Fruit fly (Drosophila melanogaster): ENCODE measurements around the gene Orct.

The Orct gene

dm6 chr3R:24252494-24252893 is 23.6 kb upstream of the Orct start, which contains the start of gene beta-PheRS (continued):
- TF ChIP-seq Antp (GFP tag; optimal IDR thresholded peaks at IDR 0.05) (peak; percentile 74), Six4 (GFP tag; optimal IDR thresholded peaks at IDR 0.05) (peak; percentile 13), mam (GFP tag; optimal IDR thresholded peaks at IDR 0.05) (peak; percentile 66), Awh (GFP tag; IDR thresholded peaks at IDR 0.05) (no peak), lbe (GFP tag; optimal IDR thresholded peaks at IDR 0.05) (peak; percentile 4), al (GFP tag; IDR thresholded peaks at IDR 0.05) (0 out of 2 replicates have a peak, but pooled peaks have one; percentile 47), oc (tag; optimal IDR thresholded peaks at IDR 0.05) (no peak), CG7357 (GFP tag; IDR thresholded peaks at IDR 0.05) (peak; percentile 99), zen (tag; optimal IDR thresholded peaks at IDR 0.05) (peak; percentile 68), CG11560 (tag; IDR thresholded peaks at IDR 0.05) (no peak), Hr51 (GFP tag; optimal IDR thresholded peaks at IDR 0.05) (peak in 1 of 2 experiments; percentile 42), ac (GFP tag; optimal IDR thresholded peaks at IDR 0.05) (no peak), CG9609 (GFP tag; optimal IDR thresholded peaks at IDR 0.05) (peak; percentile 3), dysf (GFP tag; IDR thresholded peaks at IDR 0.05) (0 out of 3 replicates have a peak, but pooled peaks have one; percentile 46), CG3281 (GFP tag; optimal IDR thresholded peaks at IDR 0.05) (no peak), CG10654 (GFP tag; optimal IDR thresholded peaks at IDR 0.05) (peak; percentile 35), Stat92E (GFP tag; optimal IDR thresholded peaks at IDR 0.05) (no peak), Xbp1 (GFP tag; optimal IDR thresholded peaks at IDR 0.05) (peak; percentile 72), CG6765 (GFP tag; optimal IDR thresholded peaks at IDR 0.05) (no peak), ems (GFP tag; optimal IDR thresholded peaks at IDR 0.05) (peak; percentile 49), CG9727 (GFP tag; optimal IDR thresholded peaks at IDR 0.05) (no peak), aop (GFP tag; IDR thresholded peaks at IDR 0.05) (no peak), Hsf (GFP tag; optimal IDR thresholded peaks at IDR 0.05) (peak; percentile 61), CG10267 (tag; optimal IDR thresholded peaks at IDR 0.05) (peak; percentile 84), ftz-f1 (GFP tag; optimal IDR thresholded peaks at IDR 0.05) (peak; percentile 71), wdn (GFP tag; IDR thresholded peaks at IDR 0.05) (0 out of 2 replicates have a peak, but pooled peaks have one; percentile 31), ham (GFP tag; IDR thresholded peaks at IDR 0.05) (no peak), Dp (GFP tag; optimal IDR thresholded peaks at IDR 0.05) (peak; percentile 55), CG12236 (GFP tag; optimal IDR thresholded peaks at IDR 0.05) (no peak), Aef1 (GFP tag; IDR thresholded peaks at IDR 0.05) (no peak; the same call in 2 of the 3 replicates), C15 (GFP tag; IDR thresholded peaks at IDR 0.05) (0 out of 3 replicates have a peak, but pooled peaks have one; percentile 57), CG8924 (tag; optimal IDR thresholded peaks at IDR 0.05) (no peak), CG3838 (GFP tag; optimal IDR thresholded peaks at IDR 0.05) (no peak), CG2116 (GFP tag; optimal IDR thresholded peaks at IDR 0.05) (peak; percentile 49), Ptx1 (GFP tag; IDR thresholded peaks at IDR 0.05) (no peak), CG12155 (GFP tag; optimal IDR thresholded peaks at IDR 0.05) (peak; percentile 52), HLH4C (GFP tag; IDR thresholded peaks at IDR 0.05; ENCODE audit: partially characterized antibody) (peak; percentile 84), Bdp1 (GFP tag; optimal IDR thresholded peaks at IDR 0.05) (peak; percentile 29), z (GFP tag; IDR thresholded peaks at IDR 0.05) (no peak), MESR4 (GFP tag; optimal IDR thresholded peaks at IDR 0.05) (peak; percentile 76), dan (GFP tag; IDR thresholded peaks at IDR 0.05) (no peak), CG11093 (GFP tag; IDR thresholded peaks at IDR 0.05) (no peak), bigmax (GFP tag; optimal IDR thresholded peaks at IDR 0.05) (no peak), tup (GFP tag; optimal IDR thresholded peaks at IDR 0.05) (no peak), CG9797 (GFP tag; optimal IDR thresholded peaks at IDR 0.05) (peak; percentile 93), Pdp1 (GFP tag; optimal IDR thresholded peaks at IDR 0.05) (peak in 1 of 2 experiments; percentile 23), CG34224 (GFP tag; IDR thresholded peaks at IDR 0.05; ENCODE audit: partially characterized antibody) (peak; percentile 91), CrebB (tag; optimal IDR thresholded peaks at IDR 0.05) (peak; percentile 53), Hr3 (GFP tag; optimal IDR thresholded peaks at IDR 0.05) (peak; percentile 94), sisA (GFP tag; IDR thresholded peaks at IDR 0.05) (peak; percentile 14; the same call in 1 of the 2 replicates), Dip3 (GFP tag; optimal IDR thresholded peaks at IDR 0.05) (peak; percentile 28)
